Worm (Caenorhabditis elegans): ENCODE data around the gene srbc-21.

DNA sequence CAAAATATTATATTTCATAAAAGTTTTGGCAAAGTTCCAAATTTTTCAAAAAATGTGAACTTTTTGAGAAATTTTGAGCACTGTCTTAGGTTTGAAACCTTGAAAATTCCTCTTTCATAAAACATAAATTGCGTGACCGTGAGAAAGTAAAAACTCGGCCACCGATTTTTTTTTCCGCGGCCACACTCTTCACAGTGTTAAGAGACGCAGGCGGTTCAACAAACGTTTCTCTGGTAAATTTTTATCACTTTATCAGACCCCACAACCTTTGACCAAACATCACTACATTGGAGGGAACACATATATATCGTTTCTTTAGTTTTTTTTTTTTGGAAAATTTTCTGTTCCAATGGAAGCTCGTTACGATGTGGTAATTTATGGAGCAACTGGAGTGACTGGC lies 32.8 kb upstream of the srbc-21 start, which contains the start of gene F22F7.2:
- TF ChIP-seq lin-39 (tag; optimal IDR thresholded peaks at IDR 0.05) (no peak), elt-2 (tag; optimal IDR thresholded peaks at IDR 0.05) (peak; percentile 52), nhr-12 (tag; optimal IDR thresholded peaks at IDR 0.05) (no peak), ztf-4 (tag; optimal IDR thresholded peaks at IDR 0.05) (no peak), elt-3 (tag; optimal IDR thresholded peaks at IDR 0.05) (no peak), unc-39 (tag; optimal IDR thresholded peaks at IDR 0.05) (no peak)

Data from whole organism, L3 larva.